Fruit fly (Drosophila melanogaster): ENCODE measurements around the gene Adhr.

Gene Adhr

dm6 chr2L:14598357-14599057, 16.8 kb upstream of the Adhr start (continued):
- TF ChIP-seq CG33557 (GFP tag; optimal IDR thresholded peaks at IDR 0.05): no peak
- no peak for TF ChIP-seq NfI (GFP tag; optimal IDR thresholded peaks at IDR 0.05)
- no peak for TF ChIP-seq Camta (GFP tag; optimal IDR thresholded peaks at IDR 0.05)
- TF ChIP-seq CG3847 (GFP tag; IDR thresholded peaks at IDR 0.05): no peak
- peak; percentile 43; the same call in 1 of the 2 replicates for TF ChIP-seq Scr (GFP tag; IDR thresholded peaks at IDR 0.05; ENCODE audit: partially characterized antibody)
- TF ChIP-seq pita (GFP tag; optimal IDR thresholded peaks at IDR 0.05): no peak
- TF ChIP-seq Nf-YA (GFP tag; IDR thresholded peaks at IDR 0.05): no peak
- TF ChIP-seq vvl (GFP tag; IDR thresholded peaks at IDR 0.05): 0 out of 2 replicates have a peak, but pooled peaks have one; percentile 5
- no peak for TF ChIP-seq cwo (GFP tag; optimal IDR thresholded peaks at IDR 0.05)
- peak; percentile 68 for TF ChIP-seq HLH4C (GFP tag; IDR thresholded peaks at IDR 0.05; ENCODE audit: partially characterized antibody)
- TF ChIP-seq lov (optimal IDR thresholded peaks at IDR 0.05): no peak
- no peak for TF ChIP-seq lov (GFP tag; IDR thresholded peaks at IDR 0.05)
- peak; percentile 88 for TF ChIP-seq CG42726 (GFP tag; IDR thresholded peaks at IDR 0.05; ENCODE audit: partially characterized antibody)
- no peak for TF ChIP-seq CG15073 (GFP tag; optimal IDR thresholded peaks at IDR 0.05)
- TF ChIP-seq sna (GFP tag; IDR thresholded peaks at IDR 0.05; ENCODE audit: partially characterized antibody): peak; percentile 49
- TF ChIP-seq gsb-n (tag; optimal IDR thresholded peaks at IDR 0.05): no peak
- no peak for TF ChIP-seq CG12104 (GFP tag; optimal IDR thresholded peaks at IDR 0.05)
- TF ChIP-seq lab (GFP tag; optimal IDR thresholded peaks at IDR 0.05): peak; percentile 6
- TF ChIP-seq CG7963 (GFP tag; IDR thresholded peaks at IDR 0.05; ENCODE audit: partially characterized antibody): peak; percentile 79
- peak; percentile 9 for TF ChIP-seq CG13894 (tag; optimal IDR thresholded peaks at IDR 0.05)
- TF ChIP-seq NC2α (GFP tag; optimal IDR thresholded peaks at IDR 0.05): no peak
- no peak for TF ChIP-seq CG11093 (GFP tag; IDR thresholded peaks at IDR 0.05)
- peak; percentile 77 for TF ChIP-seq tna (GFP tag; IDR thresholded peaks at IDR 0.05; ENCODE audit: partially characterized antibody)
- TF ChIP-seq Rx (GFP tag; IDR thresholded peaks at IDR 0.05): no peak
- TF ChIP-seq CG10959 (GFP tag; IDR thresholded peaks at IDR 0.05): no peak
- TF ChIP-seq klu (GFP tag; IDR thresholded peaks at IDR 0.05): no peak
- 0 out of 3 replicates have a peak, but pooled peaks have one; percentile 19 for TF ChIP-seq CG17361 (GFP tag; IDR thresholded peaks at IDR 0.05)
- TF ChIP-seq p53 (GFP tag; optimal IDR thresholded peaks at IDR 0.05): no peak
- TF ChIP-seq HLH3B (GFP tag; IDR thresholded peaks at IDR 0.05): no peak
- no peak for TF ChIP-seq ro (GFP tag; IDR thresholded peaks at IDR 0.05)
- no peak for TF ChIP-seq Dip2 (GFP tag; IDR thresholded peaks at IDR 0.05)
- peak; percentile 40; the same call in 1 of the 3 replicates for TF ChIP-seq CG34224 (GFP tag; IDR thresholded peaks at IDR 0.05; ENCODE audit: partially characterized antibody)
- TF ChIP-seq gt (GFP tag; IDR thresholded peaks at IDR 0.05): no peak
- TF ChIP-seq Mrtf (GFP tag; IDR thresholded peaks at IDR 0.05): no peak
- TF ChIP-seq sima (GFP tag; optimal IDR thresholded peaks at IDR 0.05): no peak
- TF ChIP-seq HLHmδ (GFP tag; optimal IDR thresholded peaks at IDR 0.05): no peak
- TF ChIP-seq usp (GFP tag; optimal IDR thresholded peaks at IDR 0.05): no peak
- TF ChIP-seq hb (GFP tag; IDR thresholded peaks at IDR 0.05; ENCODE audit: partially characterized antibody): peak; percentile 65; the same call in 2 of the 3 replicates
- TF ChIP-seq Poxn (GFP tag; IDR thresholded peaks at IDR 0.05): no peak
- no peak for TF ChIP-seq CG3163 (GFP tag; optimal IDR thresholded peaks at IDR 0.05)
- peak; percentile 16; the same call in 1 of the 3 replicates for TF ChIP-seq row (GFP tag; IDR thresholded peaks at IDR 0.05)
- peak; percentile 12; the same call in 1 of the 2 replicates for TF ChIP-seq E2f2 (GFP tag; IDR thresholded peaks at IDR 0.05)
- TF ChIP-seq CG1792 (GFP tag; optimal IDR thresholded peaks at IDR 0.05): no peak
- TF ChIP-seq bowl (GFP tag; IDR thresholded peaks at IDR 0.05): no peak
- peak; percentile 0 for TF ChIP-seq CG2678 (tag; optimal IDR thresholded peaks at IDR 0.05)
- TF ChIP-seq Bgb (GFP tag; IDR thresholded peaks at IDR 0.05; ENCODE audit: partially characterized antibody): peak; percentile 83
- TF ChIP-seq CG12071 (GFP tag; optimal IDR thresholded peaks at IDR 0.05): no peak
- no peak for TF ChIP-seq MTF-1 (GFP tag; optimal IDR thresholded peaks at IDR 0.05; ENCODE audit: borderline replicate concordance)
- TF ChIP-seq CG10321 (GFP tag; IDR thresholded peaks at IDR 0.05): 0 out of 2 replicates have a peak, but pooled peaks have one; percentile 36
- peak; percentile 15 for TF ChIP-seq ci (GFP tag; IDR thresholded peaks at IDR 0.05)
